Fruit fly (Drosophila melanogaster) whole organism, prepupa: ENCODE measurements around the gene Rala.
A peak's percentile ranks its signal among the peaks of the same experiment; 100 is the strongest.

ENCODE experiments used
- Blimp-1 ChIP-seq: fragments of 200-800 bp; sonication (Bioruptor generic); optimal IDR thresholded peaks from 3 replicates; lab custom pipeline; 2017; ENCODE audit warnings: missing biosample characterization, missing genetic modification characterization, mild to moderate bottlenecking, moderate library complexity, missing genetic modification reagents
- CG10631 ChIP-seq: fragments of 200-800 bp; sonication (Bioruptor generic); optimal IDR thresholded peaks from 2 replicates; lab custom pipeline; 2016; ENCODE audit warnings: missing biosample characterization, missing genetic modification characterization
- CG11294 ChIP-seq: fragments of 200-800 bp; sonication (Bioruptor generic); IDR thresholded peaks from 2 replicates; pipeline ENCODE4 v1.3.6; 2022; ENCODE audit warnings: missing biosample characterization, missing genetic modification characterization
- CG11762 ChIP-seq: fragments of 200-800 bp; sonication (Bioruptor generic); optimal IDR thresholded peaks from 3 replicates; lab custom pipeline; 2016; ENCODE audit warnings: missing biosample characterization, missing genetic modification characterization; ENCODE audit not compliant: insufficient read depth
- CG11902 ChIP-seq: fragments of 200-800 bp; sonication (Bioruptor generic); optimal IDR thresholded peaks from 3 replicates; lab custom pipeline; 2016; ENCODE audit warnings: missing biosample characterization, missing genetic modification characterization
- CG1621 ChIP-seq: fragments of 200-800 bp; sonication (Bioruptor generic); optimal IDR thresholded peaks from 3 replicates; lab custom pipeline; 2018; ENCODE audit warnings: missing biosample characterization, mild to moderate bottlenecking, missing genetic modification characterization
- CG16779 ChIP-seq: fragments of 200-800 bp; sonication (Bioruptor generic); optimal IDR thresholded peaks from 3 replicates; lab custom pipeline; 2017; ENCODE audit warnings: missing biosample characterization, mild to moderate bottlenecking, missing genetic modification characterization
- CG3919 ChIP-seq: fragments of 200-800 bp; sonication (Bioruptor generic); optimal IDR thresholded peaks from 3 replicates; lab custom pipeline; 2016; ENCODE audit warnings: missing biosample characterization, missing genetic modification characterization
- CG4318 ChIP-seq: fragments of 200-800 bp; sonication (Bioruptor generic); optimal IDR thresholded peaks from 3 replicates; lab custom pipeline; 2017; ENCODE audit warnings: missing biosample characterization, mild to moderate bottlenecking, missing genetic modification characterization
- CG6163 ChIP-seq: fragments of 200-800 bp; sonication (Bioruptor generic); IDR thresholded peaks from 3 replicates; pipeline ENCODE4 v1.3.6; 2022; ENCODE audit warnings: missing biosample characterization, missing genetic modification characterization
- CG6276 ChIP-seq: fragments of 200-800 bp; sonication (Bioruptor generic); optimal IDR thresholded peaks from 2 replicates; lab custom pipeline; 2017; ENCODE audit warnings: missing biosample characterization, mild to moderate bottlenecking, missing genetic modification characterization
- CG6808 ChIP-seq: fragments of 200-800 bp; sonication (Bioruptor generic); optimal IDR thresholded peaks from 3 replicates; lab custom pipeline; 2017; ENCODE audit warnings: missing biosample characterization, missing genetic modification characterization, mild to moderate bottlenecking, moderate library complexity, missing genetic modification reagents
- CG6854 ChIP-seq: fragments of 200-800 bp; sonication (Bioruptor generic); optimal IDR thresholded peaks from 2 replicates; lab custom pipeline; 2017; ENCODE audit warnings: missing biosample characterization, mild to moderate bottlenecking, missing genetic modification characterization
- CG7368 ChIP-seq: fragments of 200-800 bp; sonication (Bioruptor generic); optimal IDR thresholded peaks from 3 replicates; lab custom pipeline; 2016; ENCODE audit warnings: missing biosample characterization, missing genetic modification characterization
- CG8119 ChIP-seq: fragments of 200-800 bp; sonication (Bioruptor generic); IDR thresholded peaks from 3 replicates; pipeline ENCODE4 v1.3.6; 2022; ENCODE audit warnings: missing biosample characterization, missing genetic modification characterization
- CG8632 ChIP-seq: fragments of 200-800 bp; sonication (Bioruptor generic); optimal IDR thresholded peaks from 3 replicates; lab custom pipeline; 2016; ENCODE audit warnings: missing biosample characterization, missing genetic modification characterization
- CG9139 ChIP-seq: fragments of 200-800 bp; sonication (Bioruptor generic); optimal IDR thresholded peaks from 3 replicates; lab custom pipeline; 2017; ENCODE audit warnings: missing biosample characterization, mild to moderate bottlenecking, missing genetic modification characterization
- Eip75B ChIP-seq: fragments of 200-800 bp; sonication (Bioruptor generic); optimal IDR thresholded peaks from 3 replicates; lab custom pipeline; 2016; ENCODE audit warnings: missing biosample characterization, missing genetic modification characterization
- Eip78C ChIP-seq: fragments of 200-800 bp; sonication (Bioruptor generic); peaks from one replicate; lab custom pipeline; 2016; ENCODE audit warnings: missing biosample characterization, missing genetic modification characterization
- Ets21C ChIP-seq: fragments of 200-800 bp; sonication (Bioruptor generic); optimal IDR thresholded peaks from 3 replicates; lab custom pipeline; 2016; ENCODE audit warnings: missing biosample characterization, missing genetic modification characterization
- Ets96B ChIP-seq: fragments of 200-800 bp; optimal IDR thresholded peaks from 2 replicates; lab custom pipeline; 2019; ENCODE audit warnings: missing biosample characterization, mild to moderate bottlenecking, missing genetic modification characterization, moderate library complexity
- Gug ChIP-seq: fragments of 200-800 bp; sonication (Bioruptor generic); IDR thresholded peaks from 2 replicates; pipeline ENCODE4 v1.3.6; 2022; ENCODE audit warnings: missing biosample characterization, missing genetic modification characterization
- OdsH ChIP-seq: fragments of 200-800 bp; sonication (Bioruptor generic); optimal IDR thresholded peaks from 3 replicates; lab custom pipeline; 2016; ENCODE audit warnings: missing biosample characterization, missing genetic modification characterization
- Sox102F ChIP-seq: fragments of 200-800 bp; sonication (Bioruptor generic); optimal IDR thresholded peaks from 2 replicates; lab custom pipeline; 2016; ENCODE audit warnings: missing biosample characterization, mild to moderate bottlenecking, missing genetic modification characterization
- Sox14 ChIP-seq: fragments of 200-800 bp; sonication (Bioruptor generic); optimal IDR thresholded peaks from 3 replicates; lab custom pipeline; 2016; ENCODE audit warnings: missing biosample characterization, missing genetic modification characterization
- Sox15 ChIP-seq: fragments of 200-800 bp; sonication (Bioruptor generic); optimal IDR thresholded peaks from 3 replicates; lab custom pipeline; 2016; ENCODE audit warnings: missing biosample characterization, missing genetic modification characterization
- achi ChIP-seq: fragments of 200-800 bp; sonication (Bioruptor generic); optimal IDR thresholded peaks from 3 replicates; lab custom pipeline; 2016; ENCODE audit warnings: missing biosample characterization, missing genetic modification characterization
- dac ChIP-seq: fragments of 200-800 bp; sonication (Bioruptor generic); optimal IDR thresholded peaks from 2 replicates; lab custom pipeline; 2017; ENCODE audit warnings: missing biosample characterization, mild to moderate bottlenecking, missing genetic modification characterization
- eg ChIP-seq: fragments of 200-800 bp; sonication (Bioruptor generic); IDR thresholded peaks from 3 replicates; pipeline ENCODE4 v1.3.6; 2022; ENCODE audit warnings: missing biosample characterization, missing genetic modification characterization
- fd59A ChIP-seq: fragments of 200-800 bp; sonication (Bioruptor generic); optimal IDR thresholded peaks from 2 replicates; lab custom pipeline; 2017; ENCODE audit warnings: missing biosample characterization, mild to moderate bottlenecking, missing genetic modification characterization, missing genetic modification reagents
- fd85E ChIP-seq: fragments of 200-800 bp; sonication (Bioruptor generic); optimal IDR thresholded peaks from 3 replicates; lab custom pipeline; 2016; ENCODE audit warnings: missing biosample characterization, missing genetic modification characterization
- fkh ChIP-seq: fragments of 200-800 bp; sonication (Bioruptor generic); optimal IDR thresholded peaks from 3 replicates; lab custom pipeline; 2017; ENCODE audit warnings: missing biosample characterization, mild to moderate bottlenecking, missing genetic modification characterization, moderate library complexity
- lz ChIP-seq: fragments of 200-800 bp; sonication (Bioruptor generic); optimal IDR thresholded peaks from 3 replicates; lab custom pipeline; 2016; ENCODE audit warnings: missing biosample characterization, missing genetic modification characterization
- net ChIP-seq: fragments of 200-800 bp; sonication (Bioruptor generic); optimal IDR thresholded peaks from 3 replicates; lab custom pipeline; 2016; ENCODE audit warnings: missing biosample characterization, missing genetic modification characterization
- pdm3 ChIP-seq: fragments of 200-800 bp; sonication (Bioruptor generic); optimal IDR thresholded peaks from 3 replicates; lab custom pipeline; 2016; ENCODE audit warnings: missing biosample characterization, missing genetic modification characterization
- salr ChIP-seq, 2 experiments: fragments of 200-800 bp; sonication (Bioruptor generic); optimal IDR thresholded peaks; 3 replicates each; lab custom pipeline; 2016 to 2018; ENCODE audit warnings: missing biosample characterization in 2 of 2, missing genetic modification characterization in 2 of 2, mild to moderate bottlenecking in 1 of 2
- spab ChIP-seq: fragments of 200-800 bp; sonication (Bioruptor generic); optimal IDR thresholded peaks from 2 replicates; lab custom pipeline; 2017; ENCODE audit warnings: missing biosample characterization, mild to moderate bottlenecking, missing genetic modification characterization, missing genetic modification reagents
- ss ChIP-seq, 2 experiments: fragments of 200-800 bp; sonication (Bioruptor generic); optimal IDR thresholded peaks; 2 replicates in 1 of 2; 3 replicates in 1 of 2; lab custom pipeline; 2017 to 2018; ENCODE audit warnings: mild to moderate bottlenecking in 2 of 2, missing biosample characterization in 2 of 2, missing genetic modification characterization in 2 of 2, moderate library complexity in 1 of 2
- svp ChIP-seq: fragments of 200-800 bp; sonication (Bioruptor generic); peaks from one replicate; lab custom pipeline; 2016; ENCODE audit warnings: missing biosample characterization, missing genetic modification characterization
- topi ChIP-seq: fragments of 200-800 bp; sonication (Bioruptor generic); optimal IDR thresholded peaks from 3 replicates; lab custom pipeline; 2016; ENCODE audit warnings: missing biosample characterization, missing genetic modification characterization
- vri ChIP-seq: fragments of 200-800 bp; sonication (Bioruptor generic); optimal IDR thresholded peaks from 3 replicates; lab custom pipeline; 2016; ENCODE audit warnings: missing biosample characterization, mild to moderate bottlenecking, missing genetic modification characterization

Rala gene

dm6 chrX:3676469-3677155 is 42.8 kb downstream of the Rala start (continued):
- peak; percentile 22 for TF ChIP-seq CG1621 (tag; lab: Kevin White, UChicago)
- no peak for TF ChIP-seq Sox15 (GFP tag; lab: Kevin White, UChicago)
- no peak for TF ChIP-seq Sox14 (GFP tag; lab: Kevin White, UChicago)
- TF ChIP-seq CG16779 (tag; lab: Kevin White, UChicago): peak; percentile 28
- peak; percentile 54 for TF ChIP-seq CG6276 (GFP tag; lab: Kevin White, UChicago)
- no peak for TF ChIP-seq CG4318 (GFP tag; lab: Kevin White, UChicago)
- TF ChIP-seq CG6163 (GFP tag; lab: Robert Waterston, UW): peak; percentile 84
- peak; percentile 41 for TF ChIP-seq spab (GFP tag; lab: Kevin White, UChicago)
- peak; percentile 27 for TF ChIP-seq net (GFP tag; lab: Kevin White, UChicago)
- TF ChIP-seq, all 60 proteins: peak for 27

DNA sequence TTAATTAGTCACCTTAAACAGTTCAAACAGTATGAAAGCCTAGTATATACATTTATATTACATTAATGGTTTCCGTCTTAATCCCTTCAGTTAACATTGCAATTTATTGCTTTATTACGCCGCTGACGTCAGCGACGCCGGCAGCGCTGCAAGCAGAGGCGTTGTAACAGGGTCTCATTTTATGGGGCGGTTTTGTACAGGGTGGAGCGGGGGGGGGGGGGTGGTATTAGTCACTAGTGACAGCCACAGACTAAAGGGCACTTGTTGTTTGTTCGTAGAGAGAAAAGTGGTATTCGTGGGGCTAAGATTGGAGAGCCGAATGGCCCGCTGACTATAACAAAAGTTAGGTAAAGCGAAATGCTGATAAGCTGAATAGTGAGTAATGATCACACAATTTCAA is 43.9 kb downstream of the Rala start:
- TF ChIP-seq CG6854: peak; percentile 3
- peak in 1 of 2 experiments; percentile 45 for TF ChIP-seq ss (GFP tag; optimal IDR thresholded peaks at IDR 0.05; lab: Kevin White, UChicago)
- TF ChIP-seq CG16779 (tag; lab: Kevin White, UChicago): peak; percentile 19
- no peak for TF ChIP-seq svp (GFP tag; lab: Kevin White, UChicago)
- peak; percentile 49 for TF ChIP-seq Eip78C (GFP tag; lab: Kevin White, UChicago)
- TF ChIP-seq Sox102F (GFP tag; lab: Kevin White, UChicago): no peak
- peak; percentile 28 for TF ChIP-seq fkh (GFP tag; lab: Kevin White, UChicago)
- no peak for TF ChIP-seq CG9139 (GFP tag; lab: Kevin White, UChicago)

- TF ChIP-seq pdm3 (GFP tag; lab: Kevin White, UChicago) (no peak), CG6276 (GFP tag; lab: Kevin White, UChicago) (no peak), fd59A (GFP tag; lab: Kevin White, UChicago) (no peak), Ets96B (tag; lab: Kevin White, UChicago) (no peak), CG11294 (GFP tag; lab: Robert Waterston, UW) (no peak)
These were observed 44.6 kb downstream of the Rala start for dm6 chrX:3674829-3675228.

DNA sequence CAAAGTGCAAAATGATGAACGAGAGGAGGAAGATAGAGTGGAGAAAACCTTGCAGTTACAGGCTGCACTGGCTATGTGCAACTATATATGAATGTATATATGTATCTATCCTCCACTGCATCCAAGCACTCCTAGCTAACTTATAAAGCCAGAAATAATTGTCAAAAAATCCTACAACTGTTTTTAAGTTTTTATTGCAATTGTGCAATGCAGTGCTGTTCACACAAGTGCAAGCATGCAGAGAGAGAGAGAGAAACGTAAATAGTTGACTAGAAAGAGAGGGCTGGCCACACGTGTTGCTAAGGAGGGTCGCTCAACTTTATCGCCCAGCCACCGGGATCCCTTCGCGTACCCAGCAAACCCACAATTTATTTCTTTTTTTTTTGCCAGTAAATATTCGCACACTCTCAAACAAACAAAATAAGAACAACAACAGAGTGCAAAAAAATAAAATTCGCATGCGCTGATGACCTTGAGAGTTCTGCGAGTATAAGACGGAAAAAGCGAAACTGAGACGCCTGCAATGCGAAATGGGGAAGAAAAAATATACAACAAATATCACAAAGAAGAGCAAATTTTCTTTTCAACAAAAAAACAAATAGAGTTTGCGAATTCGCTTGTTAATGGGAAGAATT is 45.6 kb downstream of the Rala start:
- TF ChIP-seq CG8119 (GFP tag; lab: Robert Waterston, UW) (peak; percentile 85), CG6854 (no peak), ss (GFP tag; optimal IDR thresholded peaks at IDR 0.05; lab: Kevin White, UChicago) (peak; percentile 74 to 76), net (GFP tag; lab: Kevin White, UChicago) (peak; percentile 75), CG9139 (GFP tag; lab: Kevin White, UChicago) (peak; percentile 55), dac (GFP tag; lab: Kevin White, UChicago) (peak; percentile 53), lz (GFP tag; lab: Kevin White, UChicago) (peak; percentile 46), Ets21C (peak; percentile 29), Eip75B (GFP tag; lab: Kevin White, UChicago) (peak; percentile 76), CG6163 (GFP tag; lab: Robert Waterston, UW) (peak; percentile 92), salr (GFP tag; optimal IDR thresholded peaks at IDR 0.05; lab: Kevin White, UChicago) (peak; percentile 62 to 71), spab (GFP tag; lab: Kevin White, UChicago) (peak; percentile 73), vri (GFP tag; lab: Kevin White, UChicago) (peak; percentile 76), CG4318 (GFP tag; lab: Kevin White, UChicago) (peak; percentile 60), OdsH (GFP tag; lab: Kevin White, UChicago) (peak; percentile 75), CG11762 (GFP tag; lab: Kevin White, UChicago) (peak; percentile 61), Gug (GFP tag; lab: Robert Waterston, UW) (peak; percentile 84), Blimp-1 (GFP tag; lab: Kevin White, UChicago) (no peak), CG10631 (GFP tag; lab: Kevin White, UChicago) (peak; percentile 74), achi (GFP tag; lab: Kevin White, UChicago) (peak; percentile 73), fd85E (GFP tag; lab: Kevin White, UChicago) (no peak), Eip78C (GFP tag; lab: Kevin White, UChicago) (peak; percentile 91), CG11294 (GFP tag; lab: Robert Waterston, UW) (peak; percentile 72), eg (GFP tag; lab: Robert Waterston, UW) (peak; percentile 89), CG7368 (GFP tag; lab: Kevin White, UChicago) (peak; percentile 73), CG11902 (GFP tag; lab: Kevin White, UChicago) (peak; percentile 40), CG6276 (GFP tag; lab: Kevin White, UChicago) (peak; percentile 58), svp (GFP tag; lab: Kevin White, UChicago) (peak; percentile 85), CG8632 (GFP tag; lab: Kevin White, UChicago) (peak; percentile 71), topi (GFP tag; lab: Kevin White, UChicago) (peak; percentile 63), CG6808 (GFP tag; lab: Kevin White, UChicago) (peak; percentile 80), CG3919 (GFP tag; lab: Kevin White, UChicago) (peak; percentile 82)
